Worm (Caenorhabditis elegans): ENCODE data around the gene sre-7.

DNA sequence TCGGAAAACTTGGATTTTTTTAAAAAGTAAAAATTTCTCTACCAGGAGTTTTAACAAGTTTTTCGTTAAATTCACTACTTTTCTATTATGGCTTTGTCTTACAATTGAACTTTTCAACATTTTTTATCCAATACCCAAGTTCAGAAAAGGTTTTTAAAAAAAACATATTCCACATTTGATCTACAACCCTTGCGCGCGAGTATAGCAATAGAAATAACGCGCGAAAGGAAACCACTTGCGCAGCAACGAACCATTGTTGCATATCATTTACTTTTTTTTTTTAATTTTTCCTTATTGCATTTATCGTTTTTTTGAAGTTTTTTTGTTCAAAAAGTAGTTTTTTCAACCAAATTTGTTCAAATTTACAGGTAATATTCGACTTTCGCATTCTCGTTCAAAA, 41.8 kb downstream of the sre-7 start, which contains the start of gene F40G12.11:
- TF ChIP-seq him-1 (tag; optimal IDR thresholded peaks at IDR 0.05) (no peak), W03F9.2 (tag; optimal IDR thresholded peaks at IDR 0.05) (no peak), dao-5 (tag; optimal IDR thresholded peaks at IDR 0.05) (no peak)

Measured in whole organism, L4/young adult.